Fruit fly (Drosophila melanogaster) whole organism, prepupa: ENCODE measurements around the gene CG8420.

Source experiments
- Blimp-1 ChIP-seq: fragments of 200-800 bp; sonication (Bioruptor generic); optimal IDR thresholded peaks from 3 replicates; lab custom pipeline; 2017; ENCODE audit warnings: missing biosample characterization, missing genetic modification characterization, mild to moderate bottlenecking, moderate library complexity, missing genetic modification reagents
- CG10631 ChIP-seq: fragments of 200-800 bp; sonication (Bioruptor generic); optimal IDR thresholded peaks from 2 replicates; lab custom pipeline; 2016; ENCODE audit warnings: missing biosample characterization, missing genetic modification characterization
- CG10669 ChIP-seq: fragments of 200-800 bp; sonication (Bioruptor generic); optimal IDR thresholded peaks from 3 replicates; lab custom pipeline; 2018; ENCODE audit warnings: missing biosample characterization, mild to moderate bottlenecking, missing genetic modification characterization, moderate library complexity
- CG11762 ChIP-seq: fragments of 200-800 bp; sonication (Bioruptor generic); optimal IDR thresholded peaks from 3 replicates; lab custom pipeline; 2016; ENCODE audit warnings: missing biosample characterization, missing genetic modification characterization; ENCODE audit not compliant: insufficient read depth
- CG11902 ChIP-seq: fragments of 200-800 bp; sonication (Bioruptor generic); optimal IDR thresholded peaks from 3 replicates; lab custom pipeline; 2016; ENCODE audit warnings: missing biosample characterization, missing genetic modification characterization
- CG15336 ChIP-seq: fragments of 200-800 bp; sonication (Bioruptor generic); IDR thresholded peaks from 2 replicates; pipeline ENCODE4 v1.3.6; 2022; ENCODE audit warnings: missing biosample characterization, missing genetic modification characterization
- CG16779 ChIP-seq: fragments of 200-800 bp; sonication (Bioruptor generic); optimal IDR thresholded peaks from 3 replicates; lab custom pipeline; 2017; ENCODE audit warnings: missing biosample characterization, mild to moderate bottlenecking, missing genetic modification characterization
- CG3032 ChIP-seq: fragments of 200-800 bp; optimal IDR thresholded peaks from 2 replicates; lab custom pipeline; 2019; ENCODE audit warnings: missing biosample characterization, mild to moderate bottlenecking, missing genetic modification characterization, moderate library complexity
- CG31627 ChIP-seq: fragments of 200-800 bp; sonication (Bioruptor generic); optimal IDR thresholded peaks from 3 replicates; lab custom pipeline; 2016; ENCODE audit warnings: missing biosample characterization, missing genetic modification characterization
- CG32006 ChIP-seq: fragments of 200-800 bp; sonication (Bioruptor generic); optimal IDR thresholded peaks from 3 replicates; lab custom pipeline; 2017; ENCODE audit warnings: missing biosample characterization, mild to moderate bottlenecking, missing genetic modification characterization
- CG3919 ChIP-seq: fragments of 200-800 bp; sonication (Bioruptor generic); optimal IDR thresholded peaks from 3 replicates; lab custom pipeline; 2016; ENCODE audit warnings: missing biosample characterization, missing genetic modification characterization
- CG4318 ChIP-seq: fragments of 200-800 bp; sonication (Bioruptor generic); optimal IDR thresholded peaks from 3 replicates; lab custom pipeline; 2017; ENCODE audit warnings: missing biosample characterization, mild to moderate bottlenecking, missing genetic modification characterization
- CG6163 ChIP-seq: fragments of 200-800 bp; sonication (Bioruptor generic); IDR thresholded peaks from 3 replicates; pipeline ENCODE4 v1.3.6; 2022; ENCODE audit warnings: missing biosample characterization, missing genetic modification characterization
- CG6792 ChIP-seq: fragments of 200-800 bp; sonication (Bioruptor generic); optimal IDR thresholded peaks from 3 replicates; lab custom pipeline; 2016; ENCODE audit warnings: missing biosample characterization, missing genetic modification characterization
- CG6808 ChIP-seq: fragments of 200-800 bp; sonication (Bioruptor generic); optimal IDR thresholded peaks from 3 replicates; lab custom pipeline; 2017; ENCODE audit warnings: missing biosample characterization, missing genetic modification characterization, mild to moderate bottlenecking, moderate library complexity, missing genetic modification reagents
- CG8119 ChIP-seq: fragments of 200-800 bp; sonication (Bioruptor generic); IDR thresholded peaks from 3 replicates; pipeline ENCODE4 v1.3.6; 2022; ENCODE audit warnings: missing biosample characterization, missing genetic modification characterization
- CG9139 ChIP-seq: fragments of 200-800 bp; sonication (Bioruptor generic); optimal IDR thresholded peaks from 3 replicates; lab custom pipeline; 2017; ENCODE audit warnings: missing biosample characterization, mild to moderate bottlenecking, missing genetic modification characterization
- Eip75B ChIP-seq: fragments of 200-800 bp; sonication (Bioruptor generic); optimal IDR thresholded peaks from 3 replicates; lab custom pipeline; 2016; ENCODE audit warnings: missing biosample characterization, missing genetic modification characterization
- Eip78C ChIP-seq: fragments of 200-800 bp; sonication (Bioruptor generic); peaks from one replicate; lab custom pipeline; 2016; ENCODE audit warnings: missing biosample characterization, missing genetic modification characterization
- Ets21C ChIP-seq: fragments of 200-800 bp; sonication (Bioruptor generic); optimal IDR thresholded peaks from 3 replicates; lab custom pipeline; 2016; ENCODE audit warnings: missing biosample characterization, missing genetic modification characterization
- Ets96B ChIP-seq: fragments of 200-800 bp; optimal IDR thresholded peaks from 2 replicates; lab custom pipeline; 2019; ENCODE audit warnings: missing biosample characterization, mild to moderate bottlenecking, missing genetic modification characterization, moderate library complexity
- Hr39 ChIP-seq: fragments of 200-800 bp; sonication (Bioruptor generic); optimal IDR thresholded peaks from 2 replicates; lab custom pipeline; 2016; ENCODE audit warnings: missing biosample characterization, missing genetic modification characterization
- Hr4 ChIP-seq: fragments of 200-800 bp; sonication (Bioruptor generic); optimal IDR thresholded peaks from 3 replicates; lab custom pipeline; 2016; ENCODE audit warnings: missing biosample characterization, missing genetic modification characterization
- Met ChIP-seq: fragments of 200-800 bp; sonication (Bioruptor generic); optimal IDR thresholded peaks from 3 replicates; lab custom pipeline; 2016; ENCODE audit warnings: missing biosample characterization, missing genetic modification characterization
- OdsH ChIP-seq: fragments of 200-800 bp; sonication (Bioruptor generic); optimal IDR thresholded peaks from 3 replicates; lab custom pipeline; 2016; ENCODE audit warnings: missing biosample characterization, missing genetic modification characterization
- Smox ChIP-seq: fragments of 200-800 bp; sonication (Bioruptor generic); optimal IDR thresholded peaks from 3 replicates; lab custom pipeline; 2016; ENCODE audit warnings: missing biosample characterization, missing genetic modification characterization
- Sox102F ChIP-seq: fragments of 200-800 bp; sonication (Bioruptor generic); optimal IDR thresholded peaks from 2 replicates; lab custom pipeline; 2016; ENCODE audit warnings: missing biosample characterization, mild to moderate bottlenecking, missing genetic modification characterization
- Sox14 ChIP-seq: fragments of 200-800 bp; sonication (Bioruptor generic); optimal IDR thresholded peaks from 3 replicates; lab custom pipeline; 2016; ENCODE audit warnings: missing biosample characterization, missing genetic modification characterization
- Sox15 ChIP-seq: fragments of 200-800 bp; sonication (Bioruptor generic); optimal IDR thresholded peaks from 3 replicates; lab custom pipeline; 2016; ENCODE audit warnings: missing biosample characterization, missing genetic modification characterization
- achi ChIP-seq: fragments of 200-800 bp; sonication (Bioruptor generic); optimal IDR thresholded peaks from 3 replicates; lab custom pipeline; 2016; ENCODE audit warnings: missing biosample characterization, missing genetic modification characterization
- acj6 ChIP-seq: fragments of 200-800 bp; sonication (Bioruptor generic); optimal IDR thresholded peaks from 3 replicates; lab custom pipeline; 2016; ENCODE audit warnings: missing biosample characterization, missing genetic modification characterization
- cyc ChIP-seq: fragments of 200-800 bp; sonication (Bioruptor generic); optimal IDR thresholded peaks from 3 replicates; lab custom pipeline; 2016; ENCODE audit warnings: missing biosample characterization, missing genetic modification characterization
- dac ChIP-seq: fragments of 200-800 bp; sonication (Bioruptor generic); optimal IDR thresholded peaks from 2 replicates; lab custom pipeline; 2017; ENCODE audit warnings: missing biosample characterization, mild to moderate bottlenecking, missing genetic modification characterization
- dsx ChIP-seq: fragments of 200-800 bp; optimal IDR thresholded peaks from 3 replicates; lab custom pipeline; 2019; ENCODE audit warnings: missing biosample characterization, mild to moderate bottlenecking, missing genetic modification characterization, moderate library complexity; ENCODE audit not compliant: poor library complexity, severe bottlenecking
- esn ChIP-seq: fragments of 200-800 bp; sonication (Bioruptor generic); optimal IDR thresholded peaks from 2 replicates; lab custom pipeline; 2016; ENCODE audit warnings: missing biosample characterization, mild to moderate bottlenecking, missing genetic modification characterization, moderate library complexity
- fd59A ChIP-seq: fragments of 200-800 bp; sonication (Bioruptor generic); optimal IDR thresholded peaks from 2 replicates; lab custom pipeline; 2017; ENCODE audit warnings: missing biosample characterization, mild to moderate bottlenecking, missing genetic modification characterization, missing genetic modification reagents
- fkh ChIP-seq: fragments of 200-800 bp; sonication (Bioruptor generic); optimal IDR thresholded peaks from 3 replicates; lab custom pipeline; 2017; ENCODE audit warnings: missing biosample characterization, mild to moderate bottlenecking, missing genetic modification characterization, moderate library complexity
- lz ChIP-seq: fragments of 200-800 bp; sonication (Bioruptor generic); optimal IDR thresholded peaks from 3 replicates; lab custom pipeline; 2016; ENCODE audit warnings: missing biosample characterization, missing genetic modification characterization
- pdm3 ChIP-seq: fragments of 200-800 bp; sonication (Bioruptor generic); optimal IDR thresholded peaks from 3 replicates; lab custom pipeline; 2016; ENCODE audit warnings: missing biosample characterization, missing genetic modification characterization
- salr ChIP-seq, 2 experiments: fragments of 200-800 bp; sonication (Bioruptor generic); optimal IDR thresholded peaks; 3 replicates each; lab custom pipeline; 2016 to 2018; ENCODE audit warnings: missing biosample characterization in 2 of 2, missing genetic modification characterization in 2 of 2, mild to moderate bottlenecking in 1 of 2
- spab ChIP-seq: fragments of 200-800 bp; sonication (Bioruptor generic); optimal IDR thresholded peaks from 2 replicates; lab custom pipeline; 2017; ENCODE audit warnings: missing biosample characterization, mild to moderate bottlenecking, missing genetic modification characterization, missing genetic modification reagents
- svp ChIP-seq: fragments of 200-800 bp; sonication (Bioruptor generic); peaks from one replicate; lab custom pipeline; 2016; ENCODE audit warnings: missing biosample characterization, missing genetic modification characterization
- topi ChIP-seq: fragments of 200-800 bp; sonication (Bioruptor generic); optimal IDR thresholded peaks from 3 replicates; lab custom pipeline; 2016; ENCODE audit warnings: missing biosample characterization, missing genetic modification characterization
- vri ChIP-seq: fragments of 200-800 bp; sonication (Bioruptor generic); optimal IDR thresholded peaks from 3 replicates; lab custom pipeline; 2016; ENCODE audit warnings: missing biosample characterization, mild to moderate bottlenecking, missing genetic modification characterization

The CG8420 gene

dm6 chr3R:9246366-9246765 lies at the start of gene CG8420:
Gene CG8420 (plus strand): TSS chr3R:9246649.
- no peak for TF ChIP-seq dac (GFP tag; lab: Kevin White, UChicago)
- no peak for TF ChIP-seq Sox14
- TF ChIP-seq, all 60 proteins: peak for 0

DNA sequence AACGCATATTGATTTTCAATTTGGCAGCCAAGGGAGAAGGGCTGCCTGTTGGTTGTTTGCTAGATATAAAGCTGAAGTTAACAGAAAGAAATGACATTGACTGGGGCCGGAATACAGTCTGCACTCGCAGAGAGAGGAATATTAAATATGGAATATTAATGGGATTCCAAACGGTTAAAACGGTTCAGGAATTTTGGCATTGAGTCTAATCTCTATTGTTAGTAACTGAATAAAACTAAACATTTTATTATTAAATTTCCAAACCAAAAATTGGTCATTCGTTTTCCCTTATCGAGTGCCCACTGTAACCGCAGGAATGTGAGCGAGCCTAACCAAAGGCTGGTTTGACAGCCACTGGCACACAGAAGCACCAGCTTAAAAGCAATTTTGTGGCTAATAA lies 33.4 kb upstream of the CG8420 start:
- TF ChIP-seq Eip75B (GFP tag; lab: Kevin White, UChicago) (peak; percentile 22), achi (GFP tag; lab: Kevin White, UChicago) (no peak), CG6163 (GFP tag; lab: Robert Waterston, UW) (0 out of 3 replicates have a peak, but pooled peaks have one; percentile 47), CG31627 (GFP tag; lab: Kevin White, UChicago) (peak; percentile 20), Sox14 (peak; percentile 29), CG4318 (no peak), Ets96B (tag; lab: Kevin White, UChicago) (peak; percentile 8), CG9139 (no peak), cyc (GFP tag; lab: Kevin White, UChicago) (peak; percentile 27), pdm3 (GFP tag; lab: Kevin White, UChicago) (peak; percentile 27), lz (GFP tag; lab: Kevin White, UChicago) (peak; percentile 33), Met (GFP tag; lab: Kevin White, UChicago) (peak; percentile 21), CG10669 (GFP tag; lab: Kevin White, UChicago) (peak; percentile 32), Eip78C (GFP tag; lab: Kevin White, UChicago) (peak; percentile 56), CG6808 (GFP tag; lab: Kevin White, UChicago) (peak; percentile 14), Hr4 (GFP tag; lab: Kevin White, UChicago) (peak; percentile 22), acj6 (GFP tag; lab: Kevin White, UChicago) (peak; percentile 28), CG6792 (GFP tag; lab: Kevin White, UChicago) (peak; percentile 20), CG32006 (peak; percentile 48), CG3919 (GFP tag; lab: Kevin White, UChicago) (no peak), CG10631 (peak; percentile 35), OdsH (GFP tag; lab: Kevin White, UChicago) (peak; percentile 34), Sox102F (no peak), fkh (GFP tag; lab: Kevin White, UChicago) (no peak), CG8119 (GFP tag; lab: Robert Waterston, UW) (0 out of 3 replicates have a peak, but pooled peaks have one; percentile 35), fd59A (GFP tag; lab: Kevin White, UChicago) (no peak), CG3032 (tag; lab: Kevin White, UChicago) (peak; percentile 9), topi (GFP tag; lab: Kevin White, UChicago) (peak; percentile 36), salr (GFP tag; optimal IDR thresholded peaks at IDR 0.05; lab: Kevin White, UChicago) (peak in 1 of 2 experiments; percentile 1), Hr39 (peak; percentile 18)

- peak; percentile 61 for TF ChIP-seq Sox14
- no peak for TF ChIP-seq CG10669 (GFP tag; lab: Kevin White, UChicago)
Measured at dm6 chr3R:9214235-9214634, 32.2 kb upstream of the CG8420 start.

- peak; percentile 86 for TF ChIP-seq Blimp-1 (GFP tag; lab: Kevin White, UChicago)
- TF ChIP-seq lz (GFP tag; lab: Kevin White, UChicago): no peak
- no peak for TF ChIP-seq Smox (GFP tag; lab: Kevin White, UChicago)
Measured at dm6 chr3R:9215551-9215950, 30.9 kb upstream of the CG8420 start.

- TF ChIP-seq esn (GFP tag; lab: Kevin White, UChicago) (no peak), CG9139 (no peak), vri (no peak), CG10669 (GFP tag; lab: Kevin White, UChicago) (no peak), spab (GFP tag; lab: Kevin White, UChicago) (no peak), Ets21C (no peak), CG11762 (GFP tag; lab: Kevin White, UChicago) (no peak), pdm3 (GFP tag; lab: Kevin White, UChicago) (no peak), Sox15 (no peak), dsx (GFP tag; lab: Kevin White, UChicago) (no peak), Sox14 (no peak), CG15336 (no peak), CG6163 (GFP tag; lab: Robert Waterston, UW) (no peak), svp (GFP tag; lab: Kevin White, UChicago) (no peak), CG16779 (tag; lab: Kevin White, UChicago) (no peak), Eip78C (GFP tag; lab: Kevin White, UChicago) (no peak), CG11902 (GFP tag; lab: Kevin White, UChicago) (no peak)
Measured at dm6 chr3R:9217607-9218006, 28.8 kb upstream of the CG8420 start.
